Worm (Caenorhabditis elegans) whole organism, late embryonic: ENCODE data around the gene txt-18.

ENCODE experiments used
- C08G9.2 ChIP-seq: sonication (generic microtip); optimal IDR thresholded peaks from 2 replicates; lab custom pipeline; 2016; ENCODE audit warnings: mild to moderate bottlenecking, missing genetic modification characterization, moderate library complexity, missing compliant biosample characterization
- C38D4.7 ChIP-seq: fragments of 200-800 bp; sonication (Bioruptor generic); optimal IDR thresholded peaks from 2 replicates; lab custom pipeline; 2018; ENCODE audit warnings: mild to moderate bottlenecking, missing genetic modification characterization, moderate library complexity, missing compliant biosample characterization
- K09A11.1 ChIP-seq: sonication (generic microtip); optimal IDR thresholded peaks from 2 replicates; lab custom pipeline; 2017; ENCODE audit warnings: antibody characterized with exemption, mild to moderate bottlenecking, missing genetic modification characterization, missing compliant biosample characterization; ENCODE audit not compliant: insufficient read depth
- ama-1 ChIP-seq: fragments of 150-350 bp; optimal IDR thresholded peaks from 2 replicates; lab custom pipeline; 2014
- ceh-14 ChIP-seq: sonication (generic microtip); optimal IDR thresholded peaks from 2 replicates; lab custom pipeline; 2016; ENCODE audit warnings: missing genotype, missing genetic modification characterization, missing compliant biosample characterization
- ceh-19 ChIP-seq: fragments of 200-800 bp; sonication (Bioruptor generic); optimal IDR thresholded peaks from 2 replicates; lab custom pipeline; 2018; ENCODE audit warnings: mild to moderate bottlenecking, missing genetic modification characterization, missing compliant biosample characterization
- ceh-31 ChIP-seq: sonication (generic microtip); optimal IDR thresholded peaks from 2 replicates; lab custom pipeline; 2016; ENCODE audit warnings: missing genetic modification characterization, missing compliant biosample characterization
- ceh-34 ChIP-seq: sonication (generic microtip); optimal IDR thresholded peaks from 2 replicates; lab custom pipeline; 2016; ENCODE audit warnings: mild to moderate bottlenecking, missing genetic modification characterization, missing compliant biosample characterization
- ceh-48 ChIP-seq: sonication (generic microtip); optimal IDR thresholded peaks from 2 replicates; lab custom pipeline; 2016; ENCODE audit warnings: missing genetic modification characterization, inconsistent platforms, missing compliant biosample characterization
- ceh-6 ChIP-seq: fragments of 200-800 bp; sonication (Bioruptor generic); optimal IDR thresholded peaks from 2 replicates; lab custom pipeline; 2018; ENCODE audit warnings: mild to moderate bottlenecking, missing genetic modification characterization, missing compliant biosample characterization
- ceh-9 ChIP-seq: sonication (generic microtip); optimal IDR thresholded peaks from 2 replicates; lab custom pipeline; 2016; ENCODE audit warnings: mild to moderate bottlenecking, missing genetic modification characterization, inconsistent platforms, missing compliant biosample characterization
- dmd-4 ChIP-seq: sonication (generic microtip); optimal IDR thresholded peaks from 2 replicates; lab custom pipeline; 2016; ENCODE audit warnings: borderline replicate concordance, missing genetic modification characterization, missing compliant biosample characterization
- dve-1 ChIP-seq: sonication (generic microtip); optimal IDR thresholded peaks from 2 replicates; lab custom pipeline; 2017; ENCODE audit warnings: antibody characterized with exemption, mild to moderate bottlenecking, missing genetic modification characterization, missing compliant biosample characterization
- ets-4 ChIP-seq: sonication (generic microtip); optimal IDR thresholded peaks from 2 replicates; lab custom pipeline; 2016; ENCODE audit warnings: missing genetic modification characterization, missing compliant biosample characterization
- eyg-1 ChIP-seq: sonication (generic microtip); optimal IDR thresholded peaks from 2 replicates; lab custom pipeline; 2016; ENCODE audit warnings: missing genotype, missing genetic modification characterization, missing compliant biosample characterization
- fax-1 ChIP-seq: sonication (generic microtip); optimal IDR thresholded peaks from 2 replicates; lab custom pipeline; 2016; ENCODE audit warnings: missing genotype, missing genetic modification characterization, missing compliant biosample characterization
- fkh-6 ChIP-seq: sonication (generic microtip); optimal IDR thresholded peaks from 2 replicates; lab custom pipeline; 2016; ENCODE audit warnings: missing genetic modification characterization, missing compliant biosample characterization
- hlh-30 ChIP-seq: sonication (generic microtip); optimal IDR thresholded peaks from 2 replicates; lab custom pipeline; 2017; ENCODE audit warnings: antibody characterized with exemption, missing genetic modification characterization, missing compliant biosample characterization; ENCODE audit not compliant: insufficient read depth
- hlh-6 ChIP-seq: sonication (generic microtip); optimal IDR thresholded peaks from 2 replicates; lab custom pipeline; 2016; ENCODE audit warnings: missing genotype, missing genetic modification characterization, missing compliant biosample characterization
- lim-6 ChIP-seq: sonication (generic microtip); optimal IDR thresholded peaks from 2 replicates; lab custom pipeline; 2016; ENCODE audit warnings: missing genetic modification characterization, missing compliant biosample characterization
- mec-3 ChIP-seq: sonication (generic microtip); optimal IDR thresholded peaks from 2 replicates; lab custom pipeline; 2016; ENCODE audit warnings: borderline replicate concordance, missing genetic modification characterization, missing compliant biosample characterization
- nhr-11 ChIP-seq: fragments of 150-350 bp; optimal IDR thresholded peaks from 2 replicates; lab custom pipeline; 2014; ENCODE audit warnings: missing biosample characterization, missing genetic modification characterization
- nhr-232 ChIP-seq: sonication (generic microtip); optimal IDR thresholded peaks from 2 replicates; lab custom pipeline; 2016; ENCODE audit warnings: missing genetic modification characterization, missing compliant biosample characterization
- npax-4 ChIP-seq: sonication (generic microtip); optimal IDR thresholded peaks from 2 replicates; lab custom pipeline; 2016; ENCODE audit warnings: missing genetic modification characterization, missing compliant biosample characterization
- odd-2 ChIP-seq: sonication (generic microtip); optimal IDR thresholded peaks from 2 replicates; lab custom pipeline; 2017; ENCODE audit warnings: antibody characterized with exemption, mild to moderate bottlenecking, missing genetic modification characterization, missing compliant biosample characterization
- pat-9 ChIP-seq: fragments of 200-800 bp; sonication (Bioruptor generic); optimal IDR thresholded peaks from 2 replicates; lab custom pipeline; 2018; ENCODE audit warnings: mild to moderate bottlenecking, missing genetic modification characterization, moderate library complexity, missing compliant biosample characterization
- pax-1 ChIP-seq: fragments of 150-350 bp; optimal IDR thresholded peaks from 2 replicates; lab custom pipeline; 2014; ENCODE audit warnings: missing biosample characterization, missing genetic modification characterization
- pha-2 ChIP-seq: sonication (generic microtip); optimal IDR thresholded peaks from 2 replicates; lab custom pipeline; 2017; ENCODE audit warnings: mild to moderate bottlenecking, missing genetic modification characterization, missing compliant biosample characterization
- ref-2 ChIP-seq: sonication (generic microtip); optimal IDR thresholded peaks from 2 replicates; lab custom pipeline; 2016; ENCODE audit warnings: missing genetic modification characterization, missing compliant biosample characterization
- rnt-1 ChIP-seq: sonication (generic microtip); optimal IDR thresholded peaks from 2 replicates; lab custom pipeline; 2016; ENCODE audit warnings: missing genetic modification characterization, missing compliant biosample characterization
- sox-2 ChIP-seq: fragments of 200-800 bp; sonication (Bioruptor generic); IDR thresholded peaks from 2 replicates; pipeline ENCODE4 v1.3.6; 2022; ENCODE audit warnings: missing genetic modification reagents, missing genetic modification characterization, missing compliant biosample characterization
- tbx-2 ChIP-seq: sonication (generic microtip); optimal IDR thresholded peaks from 2 replicates; lab custom pipeline; 2016; ENCODE audit warnings: missing genetic modification characterization, missing compliant biosample characterization
- tbx-7 ChIP-seq: sonication (generic microtip); optimal IDR thresholded peaks from 2 replicates; lab custom pipeline; 2016; ENCODE audit warnings: missing genotype, missing genetic modification characterization, missing compliant biosample characterization
- ttx-3 ChIP-seq: sonication (generic microtip); optimal IDR thresholded peaks from 2 replicates; lab custom pipeline; 2016; ENCODE audit warnings: missing genetic modification reagents, missing genetic modification characterization, missing compliant biosample characterization
- unc-3 ChIP-seq, 2 experiments: fragments of 200-800 bp in 1 of 2; sonication (Bioruptor generic) in 1 of 2; sonication (generic microtip) in 1 of 2; conservative IDR thresholded peaks in 1 of 2; optimal IDR thresholded peaks in 1 of 2; 2 replicates each; pipeline versions ENCODE4 v1.3.6 to Lab custom; 2016 to 2022; ENCODE audit warnings: missing compliant biosample characterization in 2 of 2, missing genetic modification characterization in 2 of 2, missing genetic modification reagents in 1 of 2
- zip-5 ChIP-seq: sonication (generic microtip); optimal IDR thresholded peaks from 2 replicates; lab custom pipeline; 2016; ENCODE audit warnings: missing genetic modification characterization, missing compliant biosample characterization
- ztf-16 ChIP-seq: sonication (generic microtip); optimal IDR thresholded peaks from 2 replicates; lab custom pipeline; 2017; ENCODE audit warnings: missing genetic modification characterization, missing compliant biosample characterization

txt-18 gene

DNA sequence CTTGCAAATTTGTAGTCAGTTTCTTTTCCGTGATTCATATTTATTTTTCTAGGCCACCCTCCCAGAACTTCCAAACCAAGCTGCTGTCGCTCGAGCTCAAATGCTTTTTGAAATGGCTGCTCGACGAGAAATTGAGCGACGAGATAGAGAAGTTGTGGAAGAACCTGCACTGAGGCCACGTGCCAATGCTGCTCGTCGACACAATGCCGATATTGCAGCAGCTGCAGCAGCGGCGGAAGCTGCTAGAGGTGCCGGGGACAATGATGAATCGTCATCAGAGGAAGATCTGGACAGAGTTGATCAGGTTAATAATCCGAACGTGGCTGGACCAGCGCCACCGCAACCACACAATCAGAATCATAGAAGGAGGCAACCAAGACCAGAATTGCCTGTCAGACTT is 29.5 kb downstream of the txt-18 start:
- TF ChIP-seq sox-2 (GFP tag; lab: Robert Waterston, UW) (no peak), mec-3 (tag; lab: Kevin White, UChicago) (no peak), ztf-16 (tag; lab: Kevin White, UChicago) (no peak), ceh-6 (no peak), nhr-11 (tag; lab: Kevin White, UChicago) (no peak), ttx-3 (no peak), pax-1 (tag; lab: Kevin White, UChicago) (no peak), hlh-6 (tag; lab: Kevin White, UChicago) (no peak), tbx-7 (no peak), fax-1 (no peak), pat-9 (no peak), fkh-6 (tag; lab: Kevin White, UChicago) (no peak)
- TF ChIP-seq, all 69 proteins: peak for 0

DNA sequence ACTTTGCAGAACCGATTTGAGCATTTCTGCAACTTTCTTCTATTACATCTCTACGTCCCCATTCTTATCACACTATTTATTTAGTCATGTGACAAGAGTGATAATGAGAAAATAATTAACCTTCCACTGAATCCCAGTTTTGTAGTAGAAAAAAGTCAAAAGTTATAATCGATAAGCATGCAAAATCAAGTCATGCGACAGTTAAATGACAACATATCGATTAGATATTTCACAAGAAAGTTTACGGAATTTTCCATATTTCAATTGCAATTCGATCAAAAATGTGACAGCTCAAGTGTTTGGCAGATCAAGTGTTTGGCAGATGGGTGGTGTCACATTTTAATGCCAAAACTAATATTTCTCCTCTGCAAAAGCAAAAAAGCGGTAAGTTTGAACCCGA is 30.8 kb downstream of the txt-18 start:
- no peak for TF ChIP-seq ets-4 (tag; lab: Kevin White, UChicago)
- TF ChIP-seq ceh-48, result no peak
- no peak for TF ChIP-seq rnt-1 (tag; lab: Kevin White, UChicago)
- TF ChIP-seq pha-2, result no peak
- no peak for TF ChIP-seq ref-2 (tag; lab: Kevin White, UChicago)
- TF ChIP-seq K09A11.1 (tag; lab: Kevin White, UChicago), result no peak
- no peak for TF ChIP-seq odd-2 (tag; lab: Kevin White, UChicago)
- TF ChIP-seq ceh-19 (GFP tag; lab: Kevin White, UChicago), result no peak
- TF ChIP-seq dmd-4 (tag; lab: Kevin White, UChicago), result no peak

DNA sequence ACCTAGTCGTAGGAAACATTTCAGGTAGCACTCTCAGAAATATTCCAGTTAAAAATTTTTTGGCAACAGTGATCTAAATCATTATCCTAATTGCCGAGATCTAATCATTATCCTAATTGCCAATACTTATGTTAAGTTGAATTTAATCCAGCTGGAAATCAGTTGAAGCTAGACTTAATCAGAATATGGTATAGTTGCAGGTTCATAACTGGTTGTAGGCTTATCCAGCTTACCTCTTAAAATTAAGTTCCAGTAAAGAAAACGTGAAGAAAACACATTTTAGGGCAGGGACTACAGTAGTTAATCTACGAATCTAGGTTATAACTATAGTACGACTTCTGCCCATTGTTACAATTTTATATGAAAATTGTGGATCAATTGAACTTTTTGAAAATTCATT is 32.8 kb downstream of the txt-18 start:
- no peak for TF ChIP-seq mec-3 (tag; lab: Kevin White, UChicago)
- TF ChIP-seq unc-3 (GFP tag; conservative IDR thresholded peaks at IDR 0.05; lab: Robert Waterston, UW), result no peak
- no peak for TF ChIP-seq unc-3 (tag; optimal IDR thresholded peaks at IDR 0.05; lab: Kevin White, UChicago)
- TF ChIP-seq, all 69 proteins: peak for 0

DNA sequence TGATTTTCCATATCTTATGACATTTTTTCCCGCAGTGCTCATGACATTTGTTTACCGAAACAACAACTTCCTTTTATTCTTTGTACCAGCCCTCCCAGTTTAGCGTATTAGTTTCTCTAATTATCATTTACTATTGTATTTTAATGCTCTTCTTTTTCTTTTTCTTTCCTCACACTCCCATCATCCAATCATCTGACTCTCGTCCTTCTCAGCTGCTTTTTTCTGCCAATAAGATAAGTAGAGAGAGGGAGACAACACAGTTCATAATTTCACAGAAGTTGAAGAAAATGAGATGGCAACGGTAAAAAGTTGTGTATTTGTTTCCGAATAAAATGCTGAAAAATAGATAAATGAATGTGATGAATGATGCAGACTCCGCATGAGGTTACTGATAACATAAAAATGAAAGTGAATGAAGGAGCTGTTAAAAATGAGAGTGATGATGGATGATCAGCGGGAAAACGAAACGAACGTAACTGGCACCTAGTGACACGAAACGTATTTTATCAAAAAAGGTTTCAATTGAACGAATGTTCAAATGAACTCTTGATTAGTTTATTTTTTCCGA is 33.6 kb downstream of the txt-18 start:
- TF ChIP-seq ceh-48 (no peak), ceh-34 (tag; lab: Kevin White, UChicago) (no peak), lim-6 (tag; lab: Kevin White, UChicago) (no peak), hlh-30 (no peak)

DNA sequence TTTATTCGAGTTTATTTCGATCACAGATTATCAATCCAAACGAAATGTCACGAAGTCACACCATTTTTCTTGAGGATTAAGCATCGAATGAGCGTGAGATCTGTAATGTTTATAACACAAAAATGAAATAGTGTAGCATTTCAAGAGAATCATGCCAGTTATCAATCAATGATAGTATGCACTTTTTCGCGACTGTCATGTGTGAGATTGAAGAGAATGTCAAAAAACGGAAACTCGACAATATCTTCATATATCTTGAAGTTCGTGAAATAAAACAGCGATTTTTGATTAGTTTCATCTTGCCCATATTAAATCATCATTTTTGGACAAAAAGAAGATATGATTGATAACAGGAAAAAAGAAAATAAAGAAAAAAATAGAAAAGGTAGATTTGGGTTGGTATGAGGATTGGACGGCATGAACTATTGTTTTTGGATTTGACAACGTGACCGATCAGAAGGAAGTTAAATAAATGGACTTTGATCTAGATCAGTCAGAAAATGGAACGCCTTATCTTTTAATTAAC is 35.2 kb downstream of the txt-18 start:
- TF ChIP-seq odd-2 (tag; lab: Kevin White, UChicago) (no peak), ama-1 (lab: Kevin White, UChicago) (no peak), unc-3 (GFP tag; conservative IDR thresholded peaks at IDR 0.05; lab: Robert Waterston, UW) (no peak), unc-3 (tag; optimal IDR thresholded peaks at IDR 0.05; lab: Kevin White, UChicago) (no peak), dve-1 (tag; lab: Kevin White, UChicago) (no peak), ceh-31 (tag; lab: Kevin White, UChicago) (no peak), npax-4 (no peak), eyg-1 (tag; lab: Kevin White, UChicago) (no peak), nhr-232 (no peak), tbx-2 (tag; lab: Kevin White, UChicago) (no peak), zip-5 (tag; lab: Kevin White, UChicago) (no peak), C08G9.2 (tag; lab: Kevin White, UChicago) (no peak), ceh-14 (tag; lab: Kevin White, UChicago) (no peak), C38D4.7 (GFP tag; lab: Kevin White, UChicago) (no peak), ceh-9 (tag; lab: Kevin White, UChicago) (no peak)
